Worm (Caenorhabditis elegans): ENCODE measurements around the gene idpc-2.

Gene idpc-2

DNA sequence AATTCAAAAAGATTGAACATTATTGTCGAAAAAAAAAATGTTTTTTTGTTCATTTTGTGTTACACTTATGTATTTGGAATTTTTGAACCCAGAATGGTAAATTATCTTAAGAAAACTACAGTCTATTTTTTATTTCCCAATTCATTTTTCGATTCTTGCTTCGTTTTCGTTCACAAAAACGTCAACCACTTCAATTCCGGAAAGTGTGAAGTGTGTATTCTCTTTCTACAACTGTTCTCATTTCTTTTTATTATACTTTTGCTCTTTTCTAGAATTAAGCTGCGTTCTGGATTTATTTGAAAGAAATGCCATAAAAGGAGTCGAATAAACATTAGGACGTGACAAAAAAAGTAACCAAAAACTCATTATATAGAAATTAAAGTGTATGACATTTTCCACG is 1.2 kb upstream of the idpc-2 start, which contains the start of gene F41E6.1:
TSS of gene F41E6.1 (plus strand) at position 301 of the 400 bp plus-strand sequence.
- TF ChIP-seq hnd-1 (tag; optimal IDR thresholded peaks at IDR 0.05) = no peak
- TF ChIP-seq F13C5.2 (tag; optimal IDR thresholded peaks at IDR 0.05) = no peak
- no peak for TF ChIP-seq tbx-37 (GFP tag; conservative IDR thresholded peaks at IDR 0.05)
- no peak for TF ChIP-seq tbx-11 (GFP tag; IDR thresholded peaks at IDR 0.05)
- TF ChIP-seq ceh-13 (GFP tag; optimal IDR thresholded peaks at IDR 0.05) = no peak
- no peak for TF ChIP-seq hmbx-1 (tag; optimal IDR thresholded peaks at IDR 0.05)
- no peak for TF ChIP-seq ets-7 (tag; optimal IDR thresholded peaks at IDR 0.05)
- no peak for TF ChIP-seq B0310.2 (tag; optimal IDR thresholded peaks at IDR 0.05)
- TF ChIP-seq ama-1 (optimal IDR thresholded peaks at IDR 0.05) = no peak
- TF ChIP-seq flt-1 (GFP tag; IDR thresholded peaks at IDR 0.05) = no peak
- no peak for TF ChIP-seq pes-1 (GFP tag; IDR thresholded peaks at IDR 0.05)
- no peak for TF ChIP-seq ceh-36 (tag; optimal IDR thresholded peaks at IDR 0.05)

ce11 chrV:8618738-8619137 is 2.4 kb downstream of the idpc-2 start, which contains the start of gene grd-5:
TSS of gene grd-5 (plus strand) at chrV:8619032.
- no peak for TF ChIP-seq hmg-4 (GFP tag; optimal IDR thresholded peaks at IDR 0.05)
- TF ChIP-seq ama-1 (optimal IDR thresholded peaks at IDR 0.05) = no peak
- TF ChIP-seq hmbx-1 (tag; optimal IDR thresholded peaks at IDR 0.05) = no peak
- no peak for TF ChIP-seq tbx-37 (GFP tag; conservative IDR thresholded peaks at IDR 0.05)
- no peak for TF ChIP-seq scrt-1 (GFP tag; IDR thresholded peaks at IDR 0.05)
- TF ChIP-seq B0310.2 (tag; optimal IDR thresholded peaks at IDR 0.05) = no peak
- TF ChIP-seq ets-7 (tag; optimal IDR thresholded peaks at IDR 0.05) = no peak
- TF ChIP-seq ceh-13 (GFP tag; optimal IDR thresholded peaks at IDR 0.05) = no peak
- TF ChIP-seq aly-1 (tag; optimal IDR thresholded peaks at IDR 0.05) = no peak
- TF ChIP-seq pes-1 (GFP tag; IDR thresholded peaks at IDR 0.05) = no peak
- TF ChIP-seq ceh-36 (tag; optimal IDR thresholded peaks at IDR 0.05) = no peak
- TF ChIP-seq hnd-1 (tag; optimal IDR thresholded peaks at IDR 0.05) = no peak
- TF ChIP-seq sea-1 (GFP tag; conservative IDR thresholded peaks at IDR 0.05) = no peak
- no peak for TF ChIP-seq flt-1 (GFP tag; IDR thresholded peaks at IDR 0.05)
- no peak for TF ChIP-seq tbx-11 (GFP tag; IDR thresholded peaks at IDR 0.05)
- no peak for TF ChIP-seq F13C5.2 (tag; optimal IDR thresholded peaks at IDR 0.05)
- TF ChIP-seq tra-4 (tag; optimal IDR thresholded peaks at IDR 0.05) = no peak

DNA sequence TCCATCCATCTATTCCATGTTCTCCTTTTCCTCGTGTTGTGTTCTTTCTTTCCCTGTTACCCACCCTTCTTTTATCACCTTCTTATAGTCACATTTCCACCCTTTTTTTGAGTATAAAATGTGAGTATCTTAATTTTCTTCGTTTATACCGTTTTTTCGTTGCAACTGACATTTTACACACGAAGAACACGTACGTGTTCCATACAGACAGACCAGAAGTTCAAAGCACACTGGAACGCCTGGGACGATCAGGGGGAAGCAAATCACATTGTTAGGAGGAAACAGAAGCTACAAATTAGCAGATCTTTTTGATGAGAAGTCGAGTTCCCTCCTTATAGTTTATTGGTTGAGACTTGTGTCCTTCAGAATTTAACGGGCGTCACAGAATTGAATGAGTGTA is 5.4 kb downstream of the idpc-2 start:
- TF ChIP-seq sea-1 (GFP tag; conservative IDR thresholded peaks at IDR 0.05) = no peak
- no peak for TF ChIP-seq hmg-4 (GFP tag; optimal IDR thresholded peaks at IDR 0.05)
- TF ChIP-seq scrt-1 (GFP tag; IDR thresholded peaks at IDR 0.05) = no peak
- TF ChIP-seq aly-1 (tag; optimal IDR thresholded peaks at IDR 0.05) = no peak
- no peak for TF ChIP-seq ceh-13 (GFP tag; optimal IDR thresholded peaks at IDR 0.05)
- no peak for TF ChIP-seq B0310.2 (tag; optimal IDR thresholded peaks at IDR 0.05)
- no peak for TF ChIP-seq hnd-1 (tag; optimal IDR thresholded peaks at IDR 0.05)
- no peak for TF ChIP-seq tbx-37 (GFP tag; conservative IDR thresholded peaks at IDR 0.05)
- TF ChIP-seq hmbx-1 (tag; optimal IDR thresholded peaks at IDR 0.05) = no peak
- no peak for TF ChIP-seq tbx-11 (GFP tag; IDR thresholded peaks at IDR 0.05)
- TF ChIP-seq ama-1 (optimal IDR thresholded peaks at IDR 0.05) = no peak
- TF ChIP-seq pes-1 (GFP tag; IDR thresholded peaks at IDR 0.05) = no peak
- TF ChIP-seq flt-1 (GFP tag; IDR thresholded peaks at IDR 0.05) = no peak
- no peak for TF ChIP-seq tra-4 (tag; optimal IDR thresholded peaks at IDR 0.05)
- no peak for TF ChIP-seq ceh-36 (tag; optimal IDR thresholded peaks at IDR 0.05)
- TF ChIP-seq ets-7 (tag; optimal IDR thresholded peaks at IDR 0.05) = no peak
- no peak for TF ChIP-seq F13C5.2 (tag; optimal IDR thresholded peaks at IDR 0.05)

DNA sequence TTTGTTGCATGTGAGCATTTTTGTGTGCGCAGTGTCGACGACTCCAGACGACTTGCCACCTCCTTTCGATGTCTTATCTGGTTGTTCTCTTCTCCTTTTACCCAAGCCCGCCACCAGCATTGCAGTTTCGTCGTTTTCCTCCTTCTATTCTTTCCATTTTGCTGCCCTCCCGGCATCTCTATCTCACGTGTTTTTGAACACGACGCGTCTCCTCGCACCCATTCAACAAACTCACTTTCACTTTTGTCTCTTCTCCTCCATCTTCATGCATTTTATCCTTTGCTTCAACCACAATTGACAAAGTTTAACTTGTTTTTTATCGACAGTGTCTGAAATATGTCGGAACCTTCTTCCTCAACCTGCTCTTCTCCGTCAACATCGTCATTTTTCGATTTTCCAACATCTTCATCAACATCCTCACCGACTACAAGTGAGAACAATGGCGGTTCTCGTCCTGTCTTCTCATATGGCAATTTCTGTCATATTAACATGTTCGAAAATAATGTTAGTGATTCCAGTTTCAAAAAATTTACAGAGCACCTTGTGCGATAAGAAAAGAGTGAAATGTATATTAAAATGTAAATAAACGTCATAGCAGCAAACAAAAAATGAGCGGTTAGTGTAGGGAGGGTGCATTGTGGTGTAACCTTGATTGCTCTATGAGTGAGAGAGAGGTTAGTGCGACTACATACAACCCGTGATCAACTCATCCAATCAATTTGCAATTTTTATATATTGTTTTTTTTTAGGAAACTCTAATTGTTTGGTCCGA is 10.3 kb downstream of the idpc-2 start, which contains the start of gene fip-4:
TSS of gene fip-4 (minus strand) at position 636 of the 772 bp plus-strand sequence.
- TF ChIP-seq hnd-1 (tag; optimal IDR thresholded peaks at IDR 0.05) (no peak), flt-1 (GFP tag; IDR thresholded peaks at IDR 0.05) (no peak), tbx-37 (GFP tag; conservative IDR thresholded peaks at IDR 0.05) (no peak), ceh-36 (tag; optimal IDR thresholded peaks at IDR 0.05) (no peak), ama-1 (optimal IDR thresholded peaks at IDR 0.05) (no peak), hmg-4 (GFP tag; optimal IDR thresholded peaks at IDR 0.05) (no peak), hmbx-1 (tag; optimal IDR thresholded peaks at IDR 0.05) (no peak), scrt-1 (GFP tag; IDR thresholded peaks at IDR 0.05) (no peak), ceh-13 (GFP tag; optimal IDR thresholded peaks at IDR 0.05) (no peak), ets-7 (tag; optimal IDR thresholded peaks at IDR 0.05) (no peak)

- TF ChIP-seq B0310.2 (tag; optimal IDR thresholded peaks at IDR 0.05) (peak; percentile 28), tbx-37 (GFP tag; conservative IDR thresholded peaks at IDR 0.05) (no peak), aly-1 (tag; optimal IDR thresholded peaks at IDR 0.05) (peak; percentile 18)
Measured at ce11 chrV:8609776-8610529, 11.2 kb downstream of the idpc-2 start.

ce11 chrV:8608483-8608882 is 12.6 kb downstream of the idpc-2 start:
- TF ChIP-seq ceh-13 (GFP tag; optimal IDR thresholded peaks at IDR 0.05) = no peak
- TF ChIP-seq sea-1 (GFP tag; conservative IDR thresholded peaks at IDR 0.05) = no peak
- no peak for TF ChIP-seq B0310.2 (tag; optimal IDR thresholded peaks at IDR 0.05)
- TF ChIP-seq ceh-36 (tag; optimal IDR thresholded peaks at IDR 0.05) = no peak
- no peak for TF ChIP-seq tbx-11 (GFP tag; IDR thresholded peaks at IDR 0.05)
- no peak for TF ChIP-seq tra-4 (tag; optimal IDR thresholded peaks at IDR 0.05)
- TF ChIP-seq F13C5.2 (tag; optimal IDR thresholded peaks at IDR 0.05) = no peak
- no peak for TF ChIP-seq tbx-37 (GFP tag; conservative IDR thresholded peaks at IDR 0.05)

- no peak for TF ChIP-seq pes-1 (GFP tag; IDR thresholded peaks at IDR 0.05)
- no peak for TF ChIP-seq sea-1 (GFP tag; conservative IDR thresholded peaks at IDR 0.05)
- TF ChIP-seq ceh-36 (tag; optimal IDR thresholded peaks at IDR 0.05) = no peak
Measured at ce11 chrV:8607353-8607850, 13.7 kb downstream of the idpc-2 start, which contains the start of gene smk-1. TSS of gene smk-1 (plus strand) at chrV:8607800.

Data from whole organism, early embryonic.